Worm (Caenorhabditis elegans): ENCODE measurements around the gene R02F2.9.

R02F2.9 gene

DNA sequence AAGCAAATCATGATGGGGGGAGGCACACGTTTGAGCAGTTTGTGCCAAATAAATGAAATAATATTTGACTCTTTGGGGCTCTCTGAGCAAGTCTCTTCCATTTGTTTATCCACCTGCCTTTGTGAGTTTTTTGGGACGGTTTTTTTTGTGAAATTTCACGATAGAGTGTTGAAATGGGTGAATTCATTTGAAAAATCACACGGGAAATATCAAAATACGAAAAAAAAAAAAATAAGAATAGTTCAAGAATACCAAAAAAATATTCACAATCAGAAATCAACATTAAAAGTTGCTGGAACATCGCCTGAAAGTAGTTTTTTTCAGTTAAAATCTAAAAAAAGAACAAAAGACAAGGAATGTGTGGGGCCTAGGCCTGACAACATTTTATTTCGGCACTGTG lies 13.5 kb downstream of the R02F2.9 start, which contains the start of gene pqn-25:
Gene pqn-25 (minus strand): TSS at position 101 of the 400 bp plus-strand sequence.
- TF ChIP-seq hlh-30 (tag; optimal IDR thresholded peaks at IDR 0.05; ENCODE audit: insufficient read depth) (no peak), madf-2 (tag; optimal IDR thresholded peaks at IDR 0.05) (no peak), nfya-1 (tag; optimal IDR thresholded peaks at IDR 0.05) (no peak), sox-4 (tag; optimal IDR thresholded peaks at IDR 0.05) (no peak), sdc-2 (tag; optimal IDR thresholded peaks at IDR 0.05) (no peak), gmeb-2 (tag; optimal IDR thresholded peaks at IDR 0.05) (no peak), lim-6 (tag; optimal IDR thresholded peaks at IDR 0.05) (no peak), nhr-232 (tag; optimal IDR thresholded peaks at IDR 0.05) (no peak), pqm-1 (tag; optimal IDR thresholded peaks at IDR 0.05) (no peak), K02D7.2 (tag; optimal IDR thresholded peaks at IDR 0.05) (no peak), hlh-6 (tag; optimal IDR thresholded peaks at IDR 0.05) (no peak), T23F11.4 (GFP tag; optimal IDR thresholded peaks at IDR 0.05) (no peak), odd-2 (tag; optimal IDR thresholded peaks at IDR 0.05) (no peak), fkh-6 (tag; optimal IDR thresholded peaks at IDR 0.05) (no peak), pag-3 (tag; optimal IDR thresholded peaks at IDR 0.05; ENCODE audit: borderline replicate concordance) (no peak), ceh-45 (GFP tag; IDR thresholded peaks at IDR 0.05) (no peak), rnt-1 (tag; optimal IDR thresholded peaks at IDR 0.05) (no peak)

DNA sequence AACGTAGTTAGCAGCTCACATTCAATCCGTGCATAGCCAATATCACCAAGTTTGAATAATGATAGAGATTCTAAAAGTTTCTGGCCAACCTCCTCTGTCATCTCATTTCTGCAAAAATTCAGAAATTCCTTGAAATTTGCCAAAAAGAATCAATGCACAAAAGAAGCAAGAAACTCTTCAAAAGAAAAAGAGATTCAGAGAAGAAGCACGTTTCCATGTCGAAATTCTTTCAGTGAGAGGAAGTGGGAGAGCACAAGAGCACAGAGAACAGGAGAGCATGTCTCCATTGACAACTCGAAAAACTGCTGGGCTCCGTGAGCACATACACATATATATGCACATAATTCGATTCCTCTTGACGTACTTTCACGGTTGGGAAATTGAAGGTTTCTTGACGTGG lies 18.4 kb downstream of the R02F2.9 start, which contains the start of gene nekl-4:
Gene nekl-4 (minus strand): TSS at position 101 of the 400 bp plus-strand sequence.
- TF ChIP-seq lim-6 (tag; optimal IDR thresholded peaks at IDR 0.05) (no peak), unc-42 (tag; optimal IDR thresholded peaks at IDR 0.05) (no peak), zip-5 (tag; optimal IDR thresholded peaks at IDR 0.05) (no peak), ceh-34 (tag; optimal IDR thresholded peaks at IDR 0.05) (no peak), ceh-31 (tag; optimal IDR thresholded peaks at IDR 0.05) (no peak), lin-11 (tag; optimal IDR thresholded peaks at IDR 0.05) (no peak), K02D7.2 (tag; optimal IDR thresholded peaks at IDR 0.05) (no peak), ceh-2 (tag; optimal IDR thresholded peaks at IDR 0.05) (no peak), fkh-10 (GFP tag; optimal IDR thresholded peaks at IDR 0.05) (no peak), npax-4 (tag; optimal IDR thresholded peaks at IDR 0.05) (no peak), che-1 (tag; optimal IDR thresholded peaks at IDR 0.05) (no peak), gmeb-2 (tag; optimal IDR thresholded peaks at IDR 0.05) (no peak), dmd-4 (tag; optimal IDR thresholded peaks at IDR 0.05; ENCODE audit: borderline replicate concordance) (no peak), ceh-22 (tag; optimal IDR thresholded peaks at IDR 0.05) (no peak), ceh-19 (GFP tag; optimal IDR thresholded peaks at IDR 0.05) (no peak), fax-1 (tag; optimal IDR thresholded peaks at IDR 0.05) (no peak), sdc-2 (tag; optimal IDR thresholded peaks at IDR 0.05) (no peak), ceh-48 (tag; optimal IDR thresholded peaks at IDR 0.05) (no peak)

DNA sequence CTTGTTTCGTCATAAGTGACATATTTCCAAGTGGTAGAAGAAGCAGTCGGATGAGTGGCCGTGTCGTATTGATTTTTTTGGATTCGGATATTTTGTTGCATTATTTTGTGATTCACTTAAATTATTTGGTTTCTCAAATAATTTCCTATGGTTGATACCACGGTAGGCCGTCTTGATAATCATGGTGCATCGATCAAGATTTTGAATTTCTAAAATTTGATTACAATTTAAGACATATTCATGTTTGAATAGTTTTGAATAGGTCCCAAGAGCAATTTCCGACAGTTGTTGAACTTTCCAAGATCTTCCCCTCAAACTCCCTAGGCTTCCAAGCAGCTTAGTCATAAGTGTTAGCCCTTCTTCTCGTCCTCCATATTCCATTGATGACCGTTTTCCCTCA lies 22.9 kb downstream of the R02F2.9 start, which contains the start of gene D1044.4:
Gene D1044.4 (minus strand): TSS at position 101 of the 400 bp plus-strand sequence.
- TF ChIP-seq ceh-45 (GFP tag; IDR thresholded peaks at IDR 0.05): no peak
- no peak for TF ChIP-seq unc-55 (GFP tag; optimal IDR thresholded peaks at IDR 0.05)
- TF ChIP-seq ref-2 (tag; optimal IDR thresholded peaks at IDR 0.05): no peak
- no peak for TF ChIP-seq Y22D7AL.16 (tag; optimal IDR thresholded peaks at IDR 0.05)
- no peak for TF ChIP-seq nhr-232 (tag; optimal IDR thresholded peaks at IDR 0.05)

DNA sequence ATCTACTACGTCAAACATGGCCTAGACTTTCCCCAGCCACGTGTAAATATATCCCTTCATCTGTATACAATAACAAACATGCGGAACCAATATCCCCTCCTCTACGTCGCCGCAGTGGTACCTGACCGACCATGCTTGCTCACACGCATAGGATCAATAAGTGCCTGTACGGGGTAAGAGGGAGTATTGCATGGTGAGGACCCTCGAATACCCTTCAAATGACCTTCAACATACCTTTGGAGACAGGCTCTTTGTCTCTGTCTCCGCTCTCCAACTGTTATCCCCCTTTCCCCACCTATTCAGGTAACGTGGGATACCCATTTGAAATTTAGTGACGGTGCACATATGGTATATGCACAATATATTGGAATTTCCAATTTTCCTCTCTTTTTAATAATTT lies 27.0 kb downstream of the R02F2.9 start, which contains the start of gene dex-1:
Gene dex-1 (plus strand): TSS at position 132 of the 400 bp plus-strand sequence.
- TF ChIP-seq ama-1 (optimal IDR thresholded peaks at IDR 0.05) (no peak), elt-4 (tag; optimal IDR thresholded peaks at IDR 0.05) (no peak), F13H6.1 (tag; optimal IDR thresholded peaks at IDR 0.05) (no peak), eyg-1 (tag; optimal IDR thresholded peaks at IDR 0.05) (no peak), sox-4 (tag; optimal IDR thresholded peaks at IDR 0.05) (no peak)

All from whole organism, late embryonic.